Fruit fly (Drosophila melanogaster): ENCODE results near the gene Gal.

Gene Gal

DNA sequence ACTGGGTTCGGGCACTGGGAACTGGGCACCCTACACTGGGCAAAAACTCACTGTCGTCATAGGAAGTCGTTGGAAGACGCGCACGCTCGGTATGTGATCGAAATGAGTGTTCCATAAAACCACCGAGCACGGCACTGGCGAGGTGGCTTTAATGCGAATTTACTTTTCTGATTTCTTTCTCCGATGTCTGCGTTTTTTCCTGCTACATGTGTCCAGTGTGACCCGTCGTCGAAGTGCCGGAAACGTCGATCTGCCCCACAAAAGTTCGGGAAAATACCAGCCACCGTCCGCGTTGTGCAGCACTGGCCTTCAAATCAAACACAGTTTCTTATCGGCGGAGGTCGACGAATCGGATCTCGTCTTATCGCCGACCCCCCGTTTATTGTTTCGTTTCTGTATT, 7.4 kb downstream of the Gal start, which contains the start of gene Kdm5 (continued):
- TF ChIP-seq fu2 (GFP tag; optimal IDR thresholded peaks at IDR 0.05) (peak; percentile 35), Adf1 (GFP tag; IDR thresholded peaks at IDR 0.05) (0 out of 2 replicates have a peak, but pooled peaks have one; percentile 27), prd (optimal IDR thresholded peaks at IDR 0.05) (no peak), prd (GFP tag; IDR thresholded peaks at IDR 0.05) (peak; percentile 45; the same call in 1 of the 3 replicates), dpn (GFP tag; optimal IDR thresholded peaks at IDR 0.05) (peak in 1 of 2 experiments; percentile 39), inv (GFP tag; IDR thresholded peaks at IDR 0.05; ENCODE audit: partially characterized antibody) (0 out of 2 replicates have a peak, but pooled peaks have one; percentile 20), BEAF-32 (GFP tag; optimal IDR thresholded peaks at IDR 0.05) (peak; percentile 43), dysf (GFP tag; IDR thresholded peaks at IDR 0.05) (no peak; the same call in 2 of the 3 replicates), Vsx1 (GFP tag; optimal IDR thresholded peaks at IDR 0.05) (peak; percentile 48), CG3847 (GFP tag; IDR thresholded peaks at IDR 0.05) (peak; percentile 55), CG3726 (GFP tag; IDR thresholded peaks at IDR 0.05) (no peak), CG34224 (GFP tag; IDR thresholded peaks at IDR 0.05; ENCODE audit: partially characterized antibody) (no peak), phol (tag; optimal IDR thresholded peaks at IDR 0.05) (peak; percentile 70), zen (tag; optimal IDR thresholded peaks at IDR 0.05) (peak; percentile 16), MBD-R2 (GFP tag; IDR thresholded peaks at IDR 0.05) (peak; percentile 67), Dref (GFP tag; IDR thresholded peaks at IDR 0.05) (peak; percentile 50; the same call in 1 of the 2 replicates), E2f1 (GFP tag; IDR thresholded peaks at IDR 0.05) (0 out of 2 replicates have a peak, but pooled peaks have one; percentile 26), croc (GFP tag; conservative IDR thresholded peaks at IDR 0.05) (no peak; the same call in 2 of the 3 replicates), Doc2 (GFP tag; IDR thresholded peaks at IDR 0.05) (no peak), hth (optimal IDR thresholded peaks at IDR 0.05) (no peak), CG12155 (GFP tag; optimal IDR thresholded peaks at IDR 0.05) (peak; percentile 39), CG2116 (GFP tag; optimal IDR thresholded peaks at IDR 0.05) (peak; percentile 26), ranshi (GFP tag; IDR thresholded peaks at IDR 0.05) (peak; percentile 43; the same call in 1 of the 2 replicates), ap (GFP tag; IDR thresholded peaks at IDR 0.05) (no peak), repo (GFP tag; optimal IDR thresholded peaks at IDR 0.05) (peak; percentile 1), CG10267 (tag; optimal IDR thresholded peaks at IDR 0.05) (peak; percentile 94), bcd (GFP tag; optimal IDR thresholded peaks at IDR 0.05) (peak; percentile 52), CG17829 (tag; optimal IDR thresholded peaks at IDR 0.05) (peak; percentile 42), vvl (GFP tag; IDR thresholded peaks at IDR 0.05) (peak; percentile 61), Rfx (GFP tag; IDR thresholded peaks at IDR 0.05) (peak; percentile 79), CG11247 (GFP tag; IDR thresholded peaks at IDR 0.05) (peak; percentile 41; the same call in 1 of the 2 replicates), CG32532 (GFP tag; IDR thresholded peaks at IDR 0.05) (peak; percentile 58), Asciz (GFP tag; optimal IDR thresholded peaks at IDR 0.05) (no peak), gro (GFP tag; optimal IDR thresholded peaks at IDR 0.05) (peak; percentile 22), CG6854 (GFP tag; optimal IDR thresholded peaks at IDR 0.05) (no peak), Mes4 (GFP tag; optimal IDR thresholded peaks at IDR 0.05) (peak; percentile 14), CG17802 (tag; optimal IDR thresholded peaks at IDR 0.05) (peak; percentile 44), slou (GFP tag; optimal IDR thresholded peaks at IDR 0.05) (no peak), ftz-f1 (GFP tag; optimal IDR thresholded peaks at IDR 0.05) (peak; percentile 88), Hsf (GFP tag; optimal IDR thresholded peaks at IDR 0.05) (no peak), Ets97D (GFP tag; optimal IDR thresholded peaks at IDR 0.05) (peak; percentile 86), CG7786 (GFP tag; optimal IDR thresholded peaks at IDR 0.05) (peak; percentile 35), CG18619 (GFP tag; optimal IDR thresholded peaks at IDR 0.05) (peak; percentile 8), CG6654 (GFP tag; optimal IDR thresholded peaks at IDR 0.05) (no peak), crol (GFP tag; IDR thresholded peaks at IDR 0.05) (peak; percentile 48; the same call in 1 of the 2 replicates), lmd (GFP tag; IDR thresholded peaks at IDR 0.05) (peak; percentile 25; the same call in 1 of the 2 replicates), mirr (GFP tag; optimal IDR thresholded peaks at IDR 0.05) (peak; percentile 56), Myb (GFP tag; optimal IDR thresholded peaks at IDR 0.05) (peak; percentile 88), CG15601 (tag; optimal IDR thresholded peaks at IDR 0.05) (peak; percentile 1), CG9876 (GFP tag; optimal IDR thresholded peaks at IDR 0.05) (peak; percentile 16), grn (GFP tag; optimal IDR thresholded peaks at IDR 0.05) (peak; percentile 90)

Measured in whole organism, embryonic.